Fruit fly (Drosophila melanogaster) whole organism, adult: ENCODE measurements around the gene betaGlu.

Experiments used
- CG14711 ChIP-seq: fragments of 200-800 bp; sonication (Bioruptor generic); optimal IDR thresholded peaks from 2 replicates; lab custom pipeline; 2018; ENCODE audit warnings: missing biosample characterization, mild to moderate bottlenecking, missing genetic modification characterization, moderate library complexity
- Crg-1 ChIP-seq: fragments of 200-800 bp; sonication (Bioruptor generic); optimal IDR thresholded peaks from 2 replicates; lab custom pipeline; 2016; ENCODE audit warnings: missing biosample characterization, missing genetic modification characterization
- toe ChIP-seq: fragments of 200-800 bp; sonication (Bioruptor generic); optimal IDR thresholded peaks from 2 replicates; lab custom pipeline; 2016; ENCODE audit warnings: missing biosample characterization, missing genetic modification characterization

DNA sequence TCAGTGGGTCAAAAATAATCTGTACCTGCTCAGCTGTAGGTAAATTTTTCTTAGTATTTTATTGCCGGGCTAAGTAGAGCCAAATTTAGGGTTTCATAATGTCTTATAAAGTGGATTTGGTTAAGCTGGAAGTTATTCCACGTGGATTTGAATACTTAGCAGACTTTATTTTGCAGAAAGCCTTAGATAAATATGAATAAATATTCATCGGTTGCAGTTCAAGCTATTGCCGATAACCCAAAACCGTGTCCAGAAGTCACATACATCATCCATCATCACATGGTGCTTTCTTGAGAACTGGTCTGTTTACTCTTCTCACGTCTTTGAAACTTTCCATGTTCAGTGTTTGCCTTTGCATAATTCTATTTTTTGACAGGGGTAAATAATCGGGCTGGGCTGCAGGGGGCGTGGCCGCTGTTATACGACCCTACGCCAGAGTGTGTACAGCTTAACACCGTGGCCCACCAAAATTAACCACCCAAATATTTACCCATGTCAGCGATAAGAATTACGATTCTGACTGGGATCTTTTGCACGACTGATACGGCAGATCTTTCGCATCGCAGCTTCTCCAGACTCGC is 13.0 kb downstream of the betaGlu start, which contains the start of gene CG2187:
- TF ChIP-seq toe (GFP tag; lab: Kevin White, UChicago) (no peak), CG14711 (no peak), Crg-1 (no peak)
